Fruit fly (Drosophila melanogaster): ENCODE data around the gene Unc50.

DNA sequence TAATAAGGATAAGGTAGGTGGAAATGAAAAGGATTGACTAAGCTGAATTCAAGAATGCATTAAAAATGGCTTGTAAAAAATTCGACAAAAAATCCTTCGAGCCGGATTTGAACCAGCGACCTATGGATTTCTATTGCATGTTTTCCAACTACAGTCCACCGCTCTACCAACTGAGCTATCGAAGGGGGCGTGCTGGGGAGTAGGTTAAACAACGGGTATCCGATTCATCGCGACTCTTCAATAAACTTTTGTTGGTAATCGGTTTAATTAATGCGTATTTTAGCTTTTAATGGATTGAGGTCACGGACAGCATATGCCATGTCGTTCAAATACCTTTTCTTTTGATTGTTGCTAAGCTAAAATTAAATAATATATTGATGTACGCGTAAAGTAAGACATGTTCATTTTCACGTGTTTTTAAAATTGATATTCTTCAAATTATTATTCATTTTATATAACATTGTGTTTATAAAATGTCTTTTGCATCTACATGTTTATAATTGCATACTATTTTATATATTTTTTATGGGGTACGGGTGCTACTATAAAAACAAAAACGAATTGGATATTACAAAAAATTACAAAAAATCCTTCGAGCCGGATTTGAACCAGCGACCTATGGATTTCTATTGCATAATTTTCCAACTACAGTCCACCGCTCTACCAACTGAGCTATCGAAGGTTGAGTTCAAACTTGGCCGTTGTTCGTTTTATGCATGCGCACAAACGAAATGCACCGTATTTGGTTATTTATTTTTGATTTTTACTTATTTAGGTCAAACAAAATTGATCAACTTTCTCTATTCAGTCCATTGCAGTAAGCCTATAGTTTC lies 8.2 kb downstream of the Unc50 start:
- TF ChIP-seq Ets98B (GFP tag; IDR thresholded peaks at IDR 0.05) = 0 out of 2 replicates have a peak, but pooled peaks have one; percentile 3
- TF ChIP-seq gl (tag; optimal IDR thresholded peaks at IDR 0.05) = no peak
- TF ChIP-seq CG12605 (GFP tag; IDR thresholded peaks at IDR 0.05) = no peak

Measured in whole organism, pupa.